Fruit fly (Drosophila melanogaster) Kc167 (cell line): ENCODE data around the gene nan.

Experiments
- insv ChIP-seq: fragments of >200 bp; optimal IDR thresholded peaks from 3 replicates; lab custom pipeline; 2018; ENCODE audit warnings: missing external identifiers
- psq ChIP-seq: fragments of >200 bp; optimal IDR thresholded peaks from 2 replicates; lab custom pipeline; 2017; ENCODE audit warnings: missing external identifiers

- TF ChIP-seq insv (no peak), psq (no peak)
Observed at dm6 chr3L:14233169-14233568, 43.7 kb upstream of the nan start, which contains the start of gene CG7924.
